Worm (Caenorhabditis elegans) whole organism, young adult: ENCODE measurements around the gene nlp-59.

Source experiments
- B0019.2 ChIP-seq: fragments of 200-800 bp; sonication (Bioruptor generic); conservative IDR thresholded peaks from 2 replicates; pipeline ENCODE4 v1.3.6; 2022; ENCODE audit warnings: missing genetic modification reagents, missing genetic modification characterization, missing compliant biosample characterization
- B0035.1 ChIP-seq: sonication (generic microtip); optimal IDR thresholded peaks from 2 replicates; lab custom pipeline; 2016; ENCODE audit warnings: missing genetic modification characterization, mild to moderate bottlenecking, missing compliant biosample characterization, missing genotype, missing genetic modification reagents
- B0336.3 ChIP-seq: fragments of 200-800 bp; sonication (Bioruptor generic); IDR thresholded peaks from 2 replicates; pipeline ENCODE4 v1.3.6; 2022; ENCODE audit warnings: missing genetic modification characterization, missing compliant biosample characterization
- C06A6.2 ChIP-seq: fragments of 200-800 bp; sonication (Bioruptor generic); conservative IDR thresholded peaks from 2 replicates; pipeline ENCODE4 v1.3.6; 2022; ENCODE audit warnings: missing genetic modification characterization, missing compliant biosample characterization
- C17E4.6 ChIP-seq: fragments of 200-800 bp; sonication (Bioruptor generic); IDR thresholded peaks from 2 replicates; pipeline ENCODE4 v1.3.6; 2022; ENCODE audit warnings: missing genetic modification reagents, missing genetic modification characterization, missing compliant biosample characterization
- D2030.7 ChIP-seq: fragments of 200-800 bp; sonication (Bioruptor generic); IDR thresholded peaks from 2 replicates; pipeline ENCODE4 v1.3.6; 2022; ENCODE audit warnings: missing genetic modification reagents, missing genetic modification characterization, missing compliant biosample characterization
- F10E7.11 ChIP-seq: sonication (generic microtip); optimal IDR thresholded peaks from 2 replicates; lab custom pipeline; 2017; ENCODE audit warnings: mild to moderate bottlenecking, missing genetic modification characterization, moderate library complexity, missing compliant biosample characterization
- F22D6.2 ChIP-seq: sonication (generic microtip); optimal IDR thresholded peaks from 2 replicates; lab custom pipeline; 2016; ENCODE audit warnings: mild to moderate bottlenecking, missing genetic modification characterization, missing compliant biosample characterization
- F23B12.7 ChIP-seq: sonication (generic microtip); optimal IDR thresholded peaks from 2 replicates; lab custom pipeline; 2017; ENCODE audit warnings: missing genetic modification characterization, mild to moderate bottlenecking, missing compliant biosample characterization, antibody characterized with exemption, moderate library complexity; ENCODE audit not compliant: insufficient read depth
- F37B4.10 ChIP-seq: fragments of 200-800 bp; sonication (Bioruptor generic); IDR thresholded peaks from 2 replicates; pipeline ENCODE4 v1.3.6; 2022; ENCODE audit warnings: missing genetic modification characterization, missing compliant biosample characterization
- F39B2.1 ChIP-seq: fragments of 200-800 bp; sonication (Bioruptor generic); IDR thresholded peaks from 2 replicates; pipeline ENCODE4 v1.3.6; 2022; ENCODE audit warnings: missing genetic modification reagents, missing genetic modification characterization, missing compliant biosample characterization
- F52B5.7 ChIP-seq: sonication (generic microtip); optimal IDR thresholded peaks from 2 replicates; lab custom pipeline; 2016; ENCODE audit warnings: mild to moderate bottlenecking, missing genetic modification characterization, missing compliant biosample characterization
- F57C9.4 ChIP-seq: sonication (generic microtip); optimal IDR thresholded peaks from 2 replicates; lab custom pipeline; 2017; ENCODE audit warnings: mild to moderate bottlenecking, missing genetic modification characterization, missing compliant biosample characterization
- K11D2.4 ChIP-seq: fragments of 200-800 bp; sonication (Bioruptor generic); IDR thresholded peaks from 2 replicates; pipeline ENCODE4 v1.3.6; 2022; ENCODE audit warnings: missing genetic modification reagents, missing genetic modification characterization, missing compliant biosample characterization
- K12H6.12 ChIP-seq: fragments of 200-800 bp; sonication (Bioruptor generic); optimal IDR thresholded peaks from 2 replicates; lab custom pipeline; 2018; ENCODE audit warnings: mild to moderate bottlenecking, missing genetic modification characterization, missing compliant biosample characterization
- T07F8.4 ChIP-seq: sonication (generic microtip); optimal IDR thresholded peaks from 2 replicates; lab custom pipeline; 2016; ENCODE audit warnings: mild to moderate bottlenecking, missing genetic modification characterization, moderate library complexity, missing compliant biosample characterization
- T26A5.8 ChIP-seq: sonication (generic microtip); optimal IDR thresholded peaks from 2 replicates; lab custom pipeline; 2016; ENCODE audit warnings: missing genetic modification characterization, missing compliant biosample characterization
- Y53F4B.3 ChIP-seq: fragments of 200-800 bp; sonication (Bioruptor generic); IDR thresholded peaks from 2 replicates; pipeline ENCODE4 v1.3.6; 2022; ENCODE audit warnings: missing genetic modification reagents, missing genetic modification characterization, missing compliant biosample characterization
- Y67H2A.10 ChIP-seq: fragments of 200-800 bp; sonication (Bioruptor generic); conservative IDR thresholded peaks from 2 replicates; pipeline ENCODE4 v1.3.6; 2022; ENCODE audit warnings: missing genetic modification reagents, missing genetic modification characterization, missing compliant biosample characterization
- Y95B8A.8 ChIP-seq: fragments of 200-800 bp; sonication (Bioruptor generic); IDR thresholded peaks from 2 replicates; pipeline ENCODE4 v1.3.6; 2022; ENCODE audit warnings: missing genetic modification reagents, missing genetic modification characterization, missing compliant biosample characterization
- ama-1 ChIP-seq, 3 experiments: fragments of 150-350 bp in 1 of 3; sonication (generic microtip) in 2 of 3; optimal IDR thresholded peaks; 2 replicates each; lab custom pipeline; 2014 to 2018; ENCODE audit warnings: missing biosample characterization in 2 of 3, missing genetic modification characterization in 2 of 3, missing genetic modification reagents in 2 of 3
- attf-5 ChIP-seq: fragments of 200-800 bp; sonication (Bioruptor generic); optimal IDR thresholded peaks from 2 replicates; lab custom pipeline; 2018; ENCODE audit warnings: mild to moderate bottlenecking, missing genetic modification characterization, missing compliant biosample characterization
- ceh-58 ChIP-seq: fragments of 200-800 bp; sonication (Bioruptor generic); IDR thresholded peaks from 2 replicates; pipeline ENCODE4 v1.3.6; 2022; ENCODE audit warnings: missing genetic modification characterization, missing compliant biosample characterization
- ceh-91 ChIP-seq: fragments of 200-800 bp; sonication (Bioruptor generic); IDR thresholded peaks from 2 replicates; pipeline ENCODE4 v1.3.6; 2022; ENCODE audit warnings: missing genetic modification reagents, missing genetic modification characterization, missing compliant biosample characterization
- die-1 ChIP-seq: sonication (generic microtip); optimal IDR thresholded peaks from 2 replicates; lab custom pipeline; 2016; ENCODE audit warnings: missing genotype, mild to moderate bottlenecking, missing genetic modification characterization, missing compliant biosample characterization
- dox-1 ChIP-seq: fragments of 200-800 bp; sonication (Bioruptor generic); IDR thresholded peaks from 2 replicates; pipeline ENCODE4 v1.3.6; 2022; ENCODE audit warnings: missing genetic modification reagents, missing genetic modification characterization, missing compliant biosample characterization
- efl-1 ChIP-seq: fragments of 150-350 bp; optimal IDR thresholded peaks from 2 replicates; lab custom pipeline; 2014; ENCODE audit warnings: missing biosample characterization, missing genetic modification reagents, missing genetic modification characterization
- egl-44 ChIP-seq: fragments of 200-800 bp; sonication (Bioruptor generic); IDR thresholded peaks from 2 replicates; pipeline ENCODE4 v1.3.6; 2022; ENCODE audit warnings: missing genetic modification reagents, missing genetic modification characterization, missing compliant biosample characterization
- ets-4 ChIP-seq: fragments of 200-800 bp; sonication (Bioruptor generic); optimal IDR thresholded peaks from 2 replicates; lab custom pipeline; 2018; ENCODE audit warnings: mild to moderate bottlenecking, missing genetic modification characterization, missing compliant biosample characterization
- gei-17 ChIP-seq: fragments of 200-800 bp; sonication (Bioruptor generic); optimal IDR thresholded peaks from 2 replicates; lab custom pipeline; 2018; ENCODE audit warnings: mild to moderate bottlenecking, missing genetic modification characterization, missing compliant biosample characterization
- hlh-26 ChIP-seq: fragments of 200-800 bp; sonication (Bioruptor generic); conservative IDR thresholded peaks from 2 replicates; pipeline ENCODE4 v1.3.6; 2022; ENCODE audit warnings: missing genetic modification reagents, missing genetic modification characterization, missing compliant biosample characterization
- hmg-1.2 ChIP-seq: fragments of 200-800 bp; sonication (Bioruptor generic); IDR thresholded peaks from 2 replicates; pipeline ENCODE4 v1.3.6; 2022; ENCODE audit warnings: missing genetic modification reagents, missing genetic modification characterization, missing compliant biosample characterization
- lin-26 ChIP-seq: fragments of 200-800 bp; sonication (Bioruptor generic); IDR thresholded peaks from 2 replicates; pipeline ENCODE4 v1.3.6; 2022; ENCODE audit warnings: missing genetic modification reagents, missing genetic modification characterization, missing compliant biosample characterization
- madf-10 ChIP-seq: sonication (generic microtip); optimal IDR thresholded peaks from 2 replicates; lab custom pipeline; 2016; ENCODE audit warnings: mild to moderate bottlenecking, missing genetic modification characterization, missing compliant biosample characterization
- madf-3 ChIP-seq: fragments of 200-800 bp; sonication (Bioruptor generic); IDR thresholded peaks from 2 replicates; pipeline ENCODE4 v1.3.6; 2022; ENCODE audit warnings: missing genetic modification reagents, missing genetic modification characterization, missing compliant biosample characterization
- nfya-1 ChIP-seq: sonication (generic microtip); optimal IDR thresholded peaks from 2 replicates; lab custom pipeline; 2017; ENCODE audit warnings: antibody characterized with exemption, missing compliant biosample characterization, missing genetic modification characterization, borderline replicate concordance; ENCODE audit not compliant: insufficient read depth
- nhr-27 ChIP-seq: fragments of 200-800 bp; sonication (Bioruptor generic); optimal IDR thresholded peaks from 2 replicates; lab custom pipeline; 2018; ENCODE audit warnings: mild to moderate bottlenecking, missing genetic modification characterization, moderate library complexity, missing compliant biosample characterization
- nhr-80 ChIP-seq: sonication (generic microtip); optimal IDR thresholded peaks from 2 replicates; lab custom pipeline; 2016; ENCODE audit warnings: missing genetic modification characterization, missing compliant biosample characterization
- nhr-90 ChIP-seq: sonication (generic microtip); optimal IDR thresholded peaks from 2 replicates; lab custom pipeline; 2016; ENCODE audit warnings: missing genotype, mild to moderate bottlenecking, missing genetic modification characterization, missing compliant biosample characterization
- pbrm-1 ChIP-seq: fragments of 200-800 bp; sonication (Bioruptor generic); IDR thresholded peaks from 2 replicates; pipeline ENCODE4 v1.3.6; 2022; ENCODE audit warnings: missing genetic modification reagents, missing genetic modification characterization, missing compliant biosample characterization
- repo-1 ChIP-seq: sonication (generic microtip); optimal IDR thresholded peaks from 2 replicates; lab custom pipeline; 2017; ENCODE audit warnings: mild to moderate bottlenecking, missing genetic modification characterization, missing compliant biosample characterization
- snpc-1.1 ChIP-seq: sonication (generic microtip); optimal IDR thresholded peaks from 2 replicates; lab custom pipeline; 2017; ENCODE audit warnings: missing genetic modification characterization, mild to moderate bottlenecking, missing compliant biosample characterization, antibody characterized with exemption, moderate library complexity, missing genotype, missing genetic modification reagents; ENCODE audit not compliant: insufficient read depth
- snpc-1.3 ChIP-seq: sonication (generic microtip); optimal IDR thresholded peaks from 2 replicates; lab custom pipeline; 2017; ENCODE audit warnings: missing genetic modification characterization, mild to moderate bottlenecking, missing compliant biosample characterization, antibody characterized with exemption, moderate library complexity, missing genotype, missing genetic modification reagents; ENCODE audit not compliant: insufficient read depth
- snpc-3.4 ChIP-seq: sonication (generic microtip); optimal IDR thresholded peaks from 2 replicates; lab custom pipeline; 2017; ENCODE audit warnings: missing genetic modification characterization, mild to moderate bottlenecking, missing compliant biosample characterization, antibody characterized with exemption, moderate library complexity, missing genotype, missing genetic modification reagents
- tbp1 ChIP-seq: fragments of 200-800 bp; sonication (Bioruptor generic); optimal IDR thresholded peaks from 2 replicates; lab custom pipeline; 2018; ENCODE audit warnings: mild to moderate bottlenecking, missing genetic modification characterization, missing compliant biosample characterization
- unc-62 ChIP-seq: fragments of 150-350 bp; optimal IDR thresholded peaks from 2 replicates; lab custom pipeline; 2014; ENCODE audit warnings: missing biosample characterization, missing genetic modification reagents, missing genetic modification characterization
- ztf-28 ChIP-seq: fragments of 200-800 bp; sonication (Bioruptor generic); IDR thresholded peaks from 2 replicates; pipeline ENCODE4 v1.3.6; 2022; ENCODE audit warnings: missing genetic modification reagents, missing genetic modification characterization, missing compliant biosample characterization
- ztf-6 ChIP-seq: fragments of 200-800 bp; sonication (Bioruptor generic); IDR thresholded peaks from 2 replicates; pipeline ENCODE4 v1.3.6; 2022; ENCODE audit warnings: missing genetic modification reagents, missing genetic modification characterization, missing compliant biosample characterization

The nlp-59 gene

ce11 chrV:15002184-15002690 lies 31.0 kb downstream of the nlp-59 start, which contains the start of the genes fib-1 and mut-15:
TSS of gene fib-1 (minus strand) at chrV:15002223.
TSS of gene mut-15 (plus strand) at chrV:15002543.
- TF ChIP-seq efl-1 (GFP tag; lab: Kevin White, UChicago) (peak; percentile 66), D2030.7 (peak; percentile 93), dox-1 (GFP tag; lab: Robert Waterston, UW) (peak; percentile 90), Y95B8A.8 (GFP tag; lab: Robert Waterston, UW) (peak; percentile 71; the same call in 1 of the 2 replicates), ceh-58 (GFP tag; lab: Robert Waterston, UW) (no peak), hlh-26 (GFP tag; lab: Robert Waterston, UW) (no peak), lin-26 (no peak), nfya-1 (tag; lab: Kevin White, UChicago) (no peak), F22D6.2 (tag; lab: Kevin White, UChicago) (no peak), pbrm-1 (GFP tag; lab: Robert Waterston, UW) (peak; percentile 91), unc-62 (GFP tag; lab: Kevin White, UChicago) (no peak), gei-17 (no peak), snpc-3.4 (no peak), nhr-80 (tag; lab: Kevin White, UChicago) (peak; percentile 56), nhr-27 (tag; lab: Kevin White, UChicago) (no peak), K11D2.4 (peak; percentile 81), F57C9.4 (tag; lab: Kevin White, UChicago) (no peak), C17E4.6 (GFP tag; lab: Robert Waterston, UW) (no peak), tbp1 (GFP tag; lab: Kevin White, UChicago) (peak; percentile 72), F23B12.7 (tag; lab: Kevin White, UChicago) (peak; percentile 86), hmg-1.2 (GFP tag; lab: Robert Waterston, UW) (peak; percentile 72), F37B4.10 (GFP tag; lab: Robert Waterston, UW) (no peak), attf-5 (GFP tag; lab: Kevin White, UChicago) (peak; percentile 95), B0035.1 (no peak), F10E7.11 (no peak), ztf-6 (GFP tag; lab: Robert Waterston, UW) (no peak), nhr-90 (no peak), snpc-1.3 (tag; lab: Kevin White, UChicago) (peak; percentile 49), ets-4 (GFP tag; lab: Kevin White, UChicago) (no peak), ztf-28 (GFP tag; lab: Robert Waterston, UW) (peak; percentile 95), T07F8.4 (no peak), Y67H2A.10 (peak; percentile 76; the same call in 1 of the 2 replicates), T26A5.8 (tag; lab: Kevin White, UChicago) (no peak), C06A6.2 (GFP tag; lab: Robert Waterston, UW) (no peak), ama-1 (optimal IDR thresholded peaks at IDR 0.05; lab: Kevin White, UChicago) (no peak), ama-1 (GFP tag; optimal IDR thresholded peaks at IDR 0.05; lab: Kevin White, UChicago) (no peak), B0019.2 (GFP tag; lab: Robert Waterston, UW) (peak; percentile 59; the same call in 1 of the 2 replicates), madf-10 (tag; lab: Kevin White, UChicago) (peak; percentile 82), B0336.3 (GFP tag; lab: Robert Waterston, UW) (peak; percentile 51; the same call in 1 of the 2 replicates), Y53F4B.3 (peak; percentile 27; the same call in 1 of the 2 replicates), repo-1 (tag; lab: Kevin White, UChicago) (no peak), F39B2.1 (GFP tag; lab: Robert Waterston, UW) (no peak), K12H6.12 (tag; lab: Kevin White, UChicago) (peak; percentile 85), die-1 (tag; lab: Kevin White, UChicago) (no peak), F52B5.7 (tag; lab: Kevin White, UChicago) (no peak), snpc-1.1 (tag; lab: Kevin White, UChicago) (peak; percentile 23), egl-44 (GFP tag; lab: Robert Waterston, UW) (0 out of 2 replicates have a peak, but pooled peaks have one; percentile 45), ceh-91 (GFP tag; lab: Robert Waterston, UW) (peak; percentile 88), madf-3 (GFP tag; lab: Robert Waterston, UW) (no peak)
